Fruit fly (Drosophila melanogaster) whole organism, prepupa: ENCODE measurements around the gene Pkcdelta.

ENCODE experiments used
- CG11294 ChIP-seq: fragments of 200-800 bp; sonication (Bioruptor generic); IDR thresholded peaks from 2 replicates; pipeline ENCODE4 v1.3.6; 2022; ENCODE audit warnings: missing biosample characterization, missing genetic modification characterization
- CG11762 ChIP-seq: fragments of 200-800 bp; sonication (Bioruptor generic); optimal IDR thresholded peaks from 3 replicates; lab custom pipeline; 2016; ENCODE audit warnings: missing biosample characterization, missing genetic modification characterization; ENCODE audit not compliant: insufficient read depth
- Eip93F ChIP-seq: fragments of 200-800 bp; sonication (Bioruptor generic); optimal IDR thresholded peaks from 2 replicates; lab custom pipeline; 2016; ENCODE audit warnings: missing biosample characterization, mild to moderate bottlenecking, missing genetic modification characterization
- Gug ChIP-seq: fragments of 200-800 bp; sonication (Bioruptor generic); IDR thresholded peaks from 2 replicates; pipeline ENCODE4 v1.3.6; 2022; ENCODE audit warnings: missing biosample characterization, missing genetic modification characterization
- eg ChIP-seq: fragments of 200-800 bp; sonication (Bioruptor generic); IDR thresholded peaks from 3 replicates; pipeline ENCODE4 v1.3.6; 2022; ENCODE audit warnings: missing biosample characterization, missing genetic modification characterization

DNA sequence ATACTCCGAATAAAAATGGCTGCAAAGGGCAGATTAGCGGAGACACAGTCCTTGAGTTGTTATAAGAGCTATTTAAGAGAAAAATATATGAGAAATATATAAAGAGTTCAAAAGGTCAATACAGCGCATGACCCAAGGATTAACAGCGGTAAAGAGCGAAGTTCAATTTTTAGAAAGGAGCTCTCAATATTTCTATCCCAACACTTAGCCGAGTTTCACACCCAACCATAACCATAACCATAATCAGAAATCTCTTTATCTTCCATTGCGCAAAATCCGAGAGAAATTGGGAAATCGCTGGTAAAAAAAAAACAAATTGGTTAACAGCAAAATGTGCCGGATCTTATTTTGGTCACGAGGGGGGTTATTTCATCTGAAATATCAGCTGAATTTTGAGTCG is 42.9 kb upstream of the Pkcdelta start:
- no peak for TF ChIP-seq CG11762
- TF ChIP-seq Gug: no peak
- no peak for TF ChIP-seq eg (GFP tag; lab: Robert Waterston, UW)
- no peak for TF ChIP-seq Eip93F (GFP tag; lab: Kevin White, UChicago)
- no peak for TF ChIP-seq CG11294
